Fruit fly (Drosophila melanogaster) whole organism, embryonic: ENCODE results near the gene CG46465.

ENCODE experiments used
- ATbp ChIP-seq: fragments of 200-800 bp; sonication (Bioruptor generic); optimal IDR thresholded peaks from 2 replicates; lab custom pipeline; 2017; ENCODE audit warnings: missing biosample characterization, mild to moderate bottlenecking, missing genetic modification characterization, missing genetic modification reagents
- Atf3 ChIP-seq: fragments of 200-800 bp; sonication (Bioruptor generic); optimal IDR thresholded peaks from 3 replicates; lab custom pipeline; 2016; ENCODE audit warnings: missing biosample characterization, missing genetic modification characterization
- BtbVII ChIP-seq: fragments of 200-800 bp; sonication (Bioruptor generic); optimal IDR thresholded peaks from 3 replicates; lab custom pipeline; 2017; ENCODE audit warnings: missing biosample characterization, mild to moderate bottlenecking, missing genetic modification characterization
- CG12299 ChIP-seq: fragments of 200-800 bp; sonication (Bioruptor generic); optimal IDR thresholded peaks from 2 replicates; lab custom pipeline; 2018; ENCODE audit warnings: missing biosample characterization, mild to moderate bottlenecking, missing genetic modification characterization
- CG13123 ChIP-seq: fragments of 200-800 bp; sonication (Bioruptor generic); optimal IDR thresholded peaks from 2 replicates; lab custom pipeline; 2016; ENCODE audit warnings: missing biosample characterization, missing genetic modification characterization
- CG15011 ChIP-seq: fragments of 200-800 bp; sonication (Bioruptor generic); optimal IDR thresholded peaks from 3 replicates; lab custom pipeline; 2018; ENCODE audit warnings: missing biosample characterization, mild to moderate bottlenecking, missing genetic modification characterization
- CG1529 ChIP-seq: fragments of 200-800 bp; sonication (Bioruptor generic); optimal IDR thresholded peaks from 3 replicates; lab custom pipeline; 2018; ENCODE audit warnings: missing biosample characterization, missing genetic modification characterization
- CG15514 ChIP-seq: fragments of 200-800 bp; sonication (Bioruptor generic); optimal IDR thresholded peaks from 3 replicates; lab custom pipeline; 2017; ENCODE audit warnings: missing biosample characterization, missing genetic modification characterization, mild to moderate bottlenecking, moderate library complexity, missing genetic modification reagents
- CG17328 ChIP-seq: fragments of 200-800 bp; sonication (Bioruptor generic); IDR thresholded peaks from 2 replicates; pipeline ENCODE4 v1.3.6; 2022; ENCODE audit warnings: missing biosample characterization, missing genetic modification characterization
- CG1832 ChIP-seq: fragments of 200-800 bp; sonication (Bioruptor generic); optimal IDR thresholded peaks from 2 replicates; lab custom pipeline; 2017; ENCODE audit warnings: missing biosample characterization, mild to moderate bottlenecking, missing genetic modification characterization, inconsistent platforms
- CG2116 ChIP-seq: fragments of 200-800 bp; sonication (Bioruptor generic); optimal IDR thresholded peaks from 3 replicates; lab custom pipeline; 2018; ENCODE audit warnings: missing biosample characterization, mild to moderate bottlenecking, missing genetic modification characterization
- CG6254 ChIP-seq: fragments of 200-800 bp; sonication (Bioruptor generic); optimal IDR thresholded peaks from 3 replicates; lab custom pipeline; 2017; ENCODE audit warnings: mild to moderate bottlenecking, missing biosample characterization, missing genetic modification reagents, missing genetic modification characterization
- CG6689 ChIP-seq: fragments of 200-800 bp; sonication (Bioruptor generic); IDR thresholded peaks from 2 replicates; pipeline ENCODE4 v1.3.6; 2022; ENCODE audit warnings: missing biosample characterization, missing genetic modification characterization
- CG8478 ChIP-seq: fragments of >200 bp; optimal IDR thresholded peaks from 2 replicates; lab custom pipeline; 2018
- CG8924 ChIP-seq: fragments of 200-800 bp; optimal IDR thresholded peaks from 3 replicates; lab custom pipeline; 2019; ENCODE audit warnings: missing biosample characterization, mild to moderate bottlenecking, missing genetic modification characterization, moderate library complexity
- CrebB ChIP-seq: fragments of 200-800 bp; sonication (Bioruptor generic); optimal IDR thresholded peaks from 3 replicates; lab custom pipeline; 2018; ENCODE audit warnings: missing biosample characterization, mild to moderate bottlenecking, missing genetic modification characterization
- E2f2 ChIP-seq: fragments of 200-800 bp; sonication (Bioruptor generic); IDR thresholded peaks from 2 replicates; pipeline ENCODE4 v1.3.6; 2022; ENCODE audit warnings: missing biosample characterization, missing genetic modification characterization
- HLH4C ChIP-seq: fragments of 200-800 bp; sonication (Bioruptor generic); IDR thresholded peaks from 3 replicates; pipeline ENCODE4 v1.3.6; 2022; ENCODE audit warnings: missing biosample characterization, missing genetic modification characterization; ENCODE audit not compliant: partially characterized antibody
- HmgZ ChIP-seq: fragments of 200-800 bp; sonication (Bioruptor generic); optimal IDR thresholded peaks from 2 replicates; lab custom pipeline; 2018; ENCODE audit warnings: missing biosample characterization, mild to moderate bottlenecking, missing genetic modification characterization
- Hr51 ChIP-seq, 2 experiments: fragments of 200-800 bp; sonication (Bioruptor generic); optimal IDR thresholded peaks; 2 replicates in 1 of 2; 3 replicates in 1 of 2; lab custom pipeline; 2016 to 2018; ENCODE audit warnings: missing biosample characterization in 2 of 2, missing genetic modification characterization in 2 of 2, mild to moderate bottlenecking in 1 of 2, moderate library complexity in 1 of 2
- MESR4 ChIP-seq: fragments of 200-800 bp; sonication (Bioruptor generic); optimal IDR thresholded peaks from 2 replicates; lab custom pipeline; 2018; ENCODE audit warnings: missing biosample characterization, mild to moderate bottlenecking, missing genetic modification characterization, moderate library complexity
- Meics ChIP-seq: fragments of 200-800 bp; sonication (Bioruptor generic); optimal IDR thresholded peaks from 2 replicates; lab custom pipeline; 2017; ENCODE audit warnings: missing biosample characterization, mild to moderate bottlenecking, missing genetic modification characterization
- Mrtf ChIP-seq: fragments of 200-800 bp; sonication (Bioruptor generic); IDR thresholded peaks from 3 replicates; pipeline ENCODE4 v1.3.6; 2022; ENCODE audit warnings: missing biosample characterization, missing genetic modification characterization
- Myb ChIP-seq: fragments of 200-800 bp; sonication (Bioruptor generic); optimal IDR thresholded peaks from 2 replicates; lab custom pipeline; 2016; ENCODE audit warnings: missing biosample characterization, missing genetic modification characterization
- Nf-YA ChIP-seq: fragments of 200-800 bp; sonication (Bioruptor generic); IDR thresholded peaks from 2 replicates; pipeline ENCODE4 v1.3.6; 2022; ENCODE audit warnings: missing biosample characterization, missing genetic modification characterization
- Six4 ChIP-seq: fragments of 200-800 bp; sonication (Bioruptor generic); optimal IDR thresholded peaks from 2 replicates; lab custom pipeline; 2016; ENCODE audit warnings: missing biosample characterization, missing genetic modification characterization
- Trl ChIP-seq, 3 experiments: fragments of >200 bp in 2 of 3; fragments of 200-800 bp in 1 of 3; sonication (Bioruptor generic) in 1 of 3; optimal IDR thresholded peaks; 2 replicates in 1 of 3; 3 replicates in 2 of 3; lab custom pipeline; 2016 to 2017; ENCODE audit warnings: missing biosample characterization in 1 of 3, missing genetic modification characterization in 1 of 3
- Usf ChIP-seq: fragments of 200-800 bp; sonication (Bioruptor generic); optimal IDR thresholded peaks from 2 replicates; lab custom pipeline; 2017; ENCODE audit warnings: missing genotype, missing biosample characterization, missing genetic modification characterization
- bbx ChIP-seq: fragments of 200-800 bp; sonication (Bioruptor generic); IDR thresholded peaks from 2 replicates; pipeline ENCODE4 v1.3.6; 2022; ENCODE audit warnings: missing biosample characterization, missing genetic modification characterization; ENCODE audit not compliant: partially characterized antibody
- chif ChIP-seq, 2 experiments: fragments of 200-800 bp; sonication (Bioruptor generic); optimal IDR thresholded peaks; 3 replicates each; lab custom pipeline; 2016; ENCODE audit warnings: missing biosample characterization in 2 of 2, missing genetic modification characterization in 2 of 2
- crol ChIP-seq: fragments of 200-800 bp; sonication (Bioruptor generic); IDR thresholded peaks from 2 replicates; pipeline ENCODE4 v1.3.6; 2022; ENCODE audit warnings: missing biosample characterization, missing genetic modification characterization
- dmrt99B ChIP-seq: fragments of 200-800 bp; sonication (Bioruptor generic); optimal IDR thresholded peaks from 2 replicates; lab custom pipeline; 2018; ENCODE audit warnings: missing biosample characterization, mild to moderate bottlenecking, missing genetic modification characterization, moderate library complexity
- eve ChIP-seq, 2 experiments: fragments of >200 bp; optimal IDR thresholded peaks; 2 replicates each; lab custom pipeline; 2017; ENCODE audit warnings: missing biosample characterization in 2 of 2, missing genetic modification characterization in 2 of 2
- fru ChIP-seq: fragments of >200 bp; optimal IDR thresholded peaks from 2 replicates; lab custom pipeline; 2017
- ham ChIP-seq: fragments of 200-800 bp; sonication (Bioruptor generic); IDR thresholded peaks from 2 replicates; pipeline ENCODE4 v1.3.6; 2022; ENCODE audit warnings: missing biosample characterization, missing genetic modification characterization
- jigr1 ChIP-seq: fragments of 200-800 bp; sonication (Bioruptor generic); IDR thresholded peaks from 3 replicates; pipeline ENCODE4 v1.3.6; 2022; ENCODE audit warnings: missing biosample characterization, missing genetic modification characterization
- ken ChIP-seq: fragments of 200-800 bp; sonication (Bioruptor generic); IDR thresholded peaks from 3 replicates; pipeline ENCODE4 v1.3.6; 2022; ENCODE audit warnings: missing biosample characterization, missing genetic modification characterization
- lola ChIP-seq, 3 experiments: fragments of >200 bp in 2 of 3; fragments of 200-800 bp in 1 of 3; sonication (Bioruptor generic) in 1 of 3; optimal IDR thresholded peaks; 2 replicates each; lab custom pipeline; 2017 to 2019; ENCODE audit warnings: missing biosample characterization in 3 of 3, missing genetic modification characterization in 3 of 3, mild to moderate bottlenecking in 1 of 3, moderate library complexity in 1 of 3
- odd ChIP-seq: fragments of 200-800 bp; sonication (Bioruptor generic); optimal IDR thresholded peaks from 2 replicates; lab custom pipeline; 2017; ENCODE audit warnings: missing biosample characterization, mild to moderate bottlenecking, missing genetic modification characterization
- org-1 ChIP-seq: fragments of 200-800 bp; sonication (Bioruptor generic); optimal IDR thresholded peaks from 2 replicates; lab custom pipeline; 2017; ENCODE audit warnings: missing biosample characterization, missing genetic modification characterization
- phol ChIP-seq: fragments of 200-800 bp; sonication (Bioruptor generic); optimal IDR thresholded peaks from 3 replicates; lab custom pipeline; 2018; ENCODE audit warnings: missing biosample characterization, mild to moderate bottlenecking, missing genetic modification characterization, moderate library complexity
- pum ChIP-seq: fragments of 200-800 bp; sonication (Bioruptor generic); optimal IDR thresholded peaks from 2 replicates; lab custom pipeline; 2016; ENCODE audit warnings: missing biosample characterization, missing genetic modification characterization
- repo ChIP-seq: fragments of 200-800 bp; sonication (Bioruptor generic); optimal IDR thresholded peaks from 2 replicates; lab custom pipeline; 2016; ENCODE audit warnings: missing biosample characterization, missing genetic modification characterization
- salm ChIP-seq: fragments of 200-800 bp; sonication (Bioruptor generic); optimal IDR thresholded peaks from 2 replicates; lab custom pipeline; 2018; ENCODE audit warnings: missing biosample characterization, mild to moderate bottlenecking, missing genetic modification characterization
- sisA ChIP-seq: fragments of 200-800 bp; sonication (Bioruptor generic); IDR thresholded peaks from 2 replicates; pipeline ENCODE4 v1.3.6; 2022; ENCODE audit warnings: missing biosample characterization, missing genetic modification characterization
- sna ChIP-seq: fragments of 200-800 bp; sonication (Bioruptor generic); IDR thresholded peaks from 2 replicates; pipeline ENCODE4 v1.3.6; 2022; ENCODE audit warnings: missing biosample characterization, missing genetic modification characterization; ENCODE audit not compliant: partially characterized antibody
- stwl ChIP-seq: fragments of 200-800 bp; sonication (Bioruptor generic); optimal IDR thresholded peaks from 3 replicates; lab custom pipeline; 2018; ENCODE audit warnings: missing biosample characterization, mild to moderate bottlenecking, missing genetic modification characterization, moderate library complexity
- tap ChIP-seq: fragments of 200-800 bp; optimal IDR thresholded peaks from 3 replicates; lab custom pipeline; 2019; ENCODE audit warnings: missing biosample characterization, mild to moderate bottlenecking, missing genetic modification characterization, moderate library complexity
- tup ChIP-seq: fragments of 200-800 bp; sonication (Bioruptor generic); optimal IDR thresholded peaks from 2 replicates; lab custom pipeline; 2016; ENCODE audit warnings: missing biosample characterization, mild to moderate bottlenecking, missing genetic modification characterization, moderate library complexity
- usp ChIP-seq: fragments of >200 bp; optimal IDR thresholded peaks from 2 replicates; lab custom pipeline; 2017; ENCODE audit warnings: missing biosample characterization, missing genetic modification characterization

Gene CG46465

dm6 chr2L:19009130-19009529, 16.8 kb downstream of the CG46465 start, which contains the start of gene RpL30 (continued):
- peak; percentile 57; the same call in 2 of the 3 replicates for TF ChIP-seq Mrtf (GFP tag; lab: Robert Waterston, UW)
- TF ChIP-seq phol = peak; percentile 91
- TF ChIP-seq Myb (GFP tag; lab: Kevin White, UChicago) = peak; percentile 89
- TF ChIP-seq sisA (GFP tag; lab: Robert Waterston, UW) = peak; percentile 56
- TF ChIP-seq CG17328 = peak; percentile 92
- no peak for TF ChIP-seq jigr1 (GFP tag; lab: Robert Waterston, UW)
- TF ChIP-seq chif (GFP tag; optimal IDR thresholded peaks at IDR 0.05; lab: Kevin White, UChicago) = peak; percentile 70 to 87
- peak; percentile 78 for TF ChIP-seq stwl (tag; lab: Kevin White, UChicago)
- no peak for TF ChIP-seq fru
- peak; percentile 87 for TF ChIP-seq CG6254 (GFP tag; lab: Kevin White, UChicago)
- peak in 1 of 2 experiments; percentile 12 for TF ChIP-seq Trl (optimal IDR thresholded peaks at IDR 0.05; lab: Kevin White, UChicago)
- peak; percentile 94 for TF ChIP-seq Trl (GFP tag; optimal IDR thresholded peaks at IDR 0.05; lab: Kevin White, UChicago)
- peak; percentile 90 for TF ChIP-seq repo (GFP tag; lab: Kevin White, UChicago)
- peak; percentile 92 for TF ChIP-seq CG12299 (tag; lab: Kevin White, UChicago)
- TF ChIP-seq Meics (GFP tag; lab: Kevin White, UChicago) = peak; percentile 95
- TF ChIP-seq CG15514 (GFP tag; lab: Kevin White, UChicago) = peak; percentile 96
- TF ChIP-seq usp (GFP tag; lab: Kevin White, UChicago) = no peak
- peak; percentile 77 for TF ChIP-seq tap (tag; lab: Kevin White, UChicago)
- TF ChIP-seq tup = no peak
- peak; percentile 95 for TF ChIP-seq BtbVII
- TF ChIP-seq ATbp (GFP tag; lab: Kevin White, UChicago) = peak; percentile 91
- TF ChIP-seq CG6689 (GFP tag; lab: Robert Waterston, UW) = peak; percentile 71
- TF ChIP-seq HmgZ = peak; percentile 97
- TF ChIP-seq MESR4 (GFP tag; lab: Kevin White, UChicago) = peak; percentile 100
- peak; percentile 95 for TF ChIP-seq CrebB
- peak; percentile 82 for TF ChIP-seq CG13123 (GFP tag; lab: Kevin White, UChicago)
- peak; percentile 88 for TF ChIP-seq ken (GFP tag; lab: Robert Waterston, UW)
- TF ChIP-seq Hr51 (GFP tag; optimal IDR thresholded peaks at IDR 0.05; lab: Kevin White, UChicago) = peak; percentile 79 to 84
- peak; percentile 92 for TF ChIP-seq salm (tag; lab: Kevin White, UChicago)
- peak; percentile 83; the same call in 1 of the 2 replicates for TF ChIP-seq ham (GFP tag; lab: Robert Waterston, UW)
- TF ChIP-seq Nf-YA (GFP tag; lab: Robert Waterston, UW) = peak; percentile 79; the same call in 1 of the 2 replicates
- TF ChIP-seq CG2116 (GFP tag; lab: Kevin White, UChicago) = peak; percentile 90
- TF ChIP-seq CG1832 (GFP tag; lab: Kevin White, UChicago) = no peak
- TF ChIP-seq Six4 = peak; percentile 73
- TF ChIP-seq crol = no peak
- peak; percentile 99 for TF ChIP-seq E2f2 (GFP tag; lab: Robert Waterston, UW)
- no peak for TF ChIP-seq eve (GFP tag; optimal IDR thresholded peaks at IDR 0.05; lab: Kevin White, UChicago)
- peak; percentile 94 for TF ChIP-seq org-1 (GFP tag; lab: Kevin White, UChicago)
- TF ChIP-seq Atf3 (GFP tag; lab: Kevin White, UChicago) = peak; percentile 57
- peak; percentile 80 for TF ChIP-seq Usf (GFP tag; lab: Kevin White, UChicago)
- TF ChIP-seq CG8924 (tag; lab: Kevin White, UChicago) = peak; percentile 87
- TF ChIP-seq CG15011 = peak; percentile 89
- peak; percentile 20; the same call in 1 of the 3 replicates for TF ChIP-seq HLH4C (GFP tag; lab: Robert Waterston, UW)
- TF ChIP-seq dmrt99B (tag; lab: Kevin White, UChicago) = peak; percentile 76
- peak in 1 of 3 experiments; percentile 62 for TF ChIP-seq lola (GFP tag; optimal IDR thresholded peaks at IDR 0.05; lab: Kevin White, UChicago)
- peak; percentile 19; the same call in 1 of the 2 replicates for TF ChIP-seq sna (GFP tag; lab: Robert Waterston, UW)
- TF ChIP-seq pum (GFP tag; lab: Kevin White, UChicago) = peak; percentile 80
- TF ChIP-seq bbx (GFP tag; lab: Robert Waterston, UW) = peak; percentile 63
- TF ChIP-seq odd (GFP tag; lab: Kevin White, UChicago) = peak; percentile 96
- TF ChIP-seq CG8478 (lab: Kevin White, UChicago) = peak; percentile 65
- TF ChIP-seq CG1529 (GFP tag; lab: Kevin White, UChicago) = peak; percentile 85
